1 fruit fly cellular context compared by ENCODE assay signal in genomic region chr3R:31776583-31777362, dm6.
TF ChIP-seq lines count a peak whose summit lies in the region.

Gene CG2126 (minus strand): TSS chr3R:31776652.
Gene faf (plus strand): TSS chr3R:31777020.

TF ChIP-seq in whole organism, embryonic, 481 proteins besides CTCF, POLR2A, EP300 and RAD21 (continued from another document and continues in another):
- TF ChIP-seq Doc3 (GFP tag; IDR thresholded peaks at IDR 0.05; lab: Robert Waterston, UW; ENCODE audit: partially characterized antibody): 0 out of 3 replicates have a peak, but pooled peaks have one; percentile 45
- TF ChIP-seq CG9817 (tag; optimal IDR thresholded peaks at IDR 0.05; lab: Kevin White, UChicago): peak; percentile 84
- TF ChIP-seq Dfd (GFP tag; optimal IDR thresholded peaks at IDR 0.05; lab: Kevin White, UChicago): no peak
- peak; percentile 86 for TF ChIP-seq Rfx (GFP tag; IDR thresholded peaks at IDR 0.05; lab: Robert Waterston, UW)
- peak; percentile 21 for TF ChIP-seq CG8089 (GFP tag; optimal IDR thresholded peaks at IDR 0.05; lab: Kevin White, UChicago)
- TF ChIP-seq sisA (GFP tag; IDR thresholded peaks at IDR 0.05; lab: Robert Waterston, UW): peak; percentile 64
- TF ChIP-seq CG11723 (GFP tag; optimal IDR thresholded peaks at IDR 0.05; lab: Kevin White, UChicago): peak; percentile 54
- peak; percentile 80 for TF ChIP-seq trem (tag; optimal IDR thresholded peaks at IDR 0.05; lab: Kevin White, UChicago)
- TF ChIP-seq ato (GFP tag; IDR thresholded peaks at IDR 0.05; lab: Robert Waterston, UW; ENCODE audit: partially characterized antibody): no peak
- no peak for TF ChIP-seq CG12769 (tag; optimal IDR thresholded peaks at IDR 0.05; lab: Kevin White, UChicago)
- TF ChIP-seq Dip3 (GFP tag; optimal IDR thresholded peaks at IDR 0.05; lab: Kevin White, UChicago): peak; percentile 61
- no peak for TF ChIP-seq CG4282 (GFP tag; optimal IDR thresholded peaks at IDR 0.05; lab: Kevin White, UChicago)
- peak; percentile 54 for TF ChIP-seq CG16815 (GFP tag; optimal IDR thresholded peaks at IDR 0.05; lab: Kevin White, UChicago)
- TF ChIP-seq dimm (GFP tag; IDR thresholded peaks at IDR 0.05; lab: Robert Waterston, UW): peak; percentile 49; the same call in 1 of the 2 replicates
- TF ChIP-seq seq (GFP tag; IDR thresholded peaks at IDR 0.05; lab: Robert Waterston, UW): peak; percentile 58
- TF ChIP-seq stc (GFP tag; IDR thresholded peaks at IDR 0.05; lab: Robert Waterston, UW): peak; percentile 61
- TF ChIP-seq lbe (GFP tag; optimal IDR thresholded peaks at IDR 0.05; lab: Kevin White, UChicago): peak; percentile 55
- TF ChIP-seq BEAF-32 (GFP tag; optimal IDR thresholded peaks at IDR 0.05; lab: Kevin White, UChicago): peak; percentile 62
- peak; percentile 57 for TF ChIP-seq CG18011 (GFP tag; optimal IDR thresholded peaks at IDR 0.05; lab: Kevin White, UChicago)
- peak; percentile 49 for TF ChIP-seq CG2202 (tag; optimal IDR thresholded peaks at IDR 0.05; lab: Kevin White, UChicago)
- TF ChIP-seq CG7745 (tag; optimal IDR thresholded peaks at IDR 0.05; lab: Kevin White, UChicago): no peak
- no peak for TF ChIP-seq CG3163 (GFP tag; optimal IDR thresholded peaks at IDR 0.05; lab: Kevin White, UChicago)
- TF ChIP-seq CG11504 (tag; optimal IDR thresholded peaks at IDR 0.05; lab: Kevin White, UChicago): no peak
- TF ChIP-seq grau (tag; optimal IDR thresholded peaks at IDR 0.05; lab: Kevin White, UChicago): peak; percentile 79
- TF ChIP-seq stwl (tag; optimal IDR thresholded peaks at IDR 0.05; lab: Kevin White, UChicago): peak; percentile 40
- TF ChIP-seq ash1 (GFP tag; optimal IDR thresholded peaks at IDR 0.05; lab: Kevin White, UChicago): no peak
- TF ChIP-seq CG14965 (GFP tag; optimal IDR thresholded peaks at IDR 0.05; lab: Kevin White, UChicago; ENCODE audit: borderline replicate concordance): no peak
- no peak for TF ChIP-seq Mad (GFP tag; optimal IDR thresholded peaks at IDR 0.05; lab: Kevin White, UChicago)
- TF ChIP-seq Abd-B (GFP tag; optimal IDR thresholded peaks at IDR 0.05; lab: Kevin White, UChicago): peak; percentile 81
- TF ChIP-seq knrl (GFP tag; IDR thresholded peaks at IDR 0.05; lab: Robert Waterston, UW; ENCODE audit: partially characterized antibody): peak; percentile 43; the same call in 2 of the 3 replicates
- TF ChIP-seq CG1602 (GFP tag; optimal IDR thresholded peaks at IDR 0.05; lab: Kevin White, UChicago): peak; percentile 72
- peak; percentile 46 for TF ChIP-seq CG7271 (tag; optimal IDR thresholded peaks at IDR 0.05; lab: Kevin White, UChicago)
- TF ChIP-seq CG6689 (GFP tag; IDR thresholded peaks at IDR 0.05; lab: Robert Waterston, UW): peak; percentile 82
- peak; percentile 83 for TF ChIP-seq CG7839 (tag; optimal IDR thresholded peaks at IDR 0.05; lab: Kevin White, UChicago)
- TF ChIP-seq CG7357 (GFP tag; IDR thresholded peaks at IDR 0.05; lab: Robert Waterston, UW): peak; percentile 47; the same call in 1 of the 3 replicates
- peak; percentile 72; the same call in 1 of the 3 replicates for TF ChIP-seq ase (GFP tag; IDR thresholded peaks at IDR 0.05; lab: Robert Waterston, UW)
- peak; percentile 69 for TF ChIP-seq HHEX (GFP tag; optimal IDR thresholded peaks at IDR 0.05; lab: Kevin White, UChicago)
- TF ChIP-seq chinmo (GFP tag; IDR thresholded peaks at IDR 0.05; lab: Robert Waterston, UW; ENCODE audit: partially characterized antibody): no peak
- TF ChIP-seq yki (optimal IDR thresholded peaks at IDR 0.05; lab: Kevin White, UChicago): no peak
- no peak for TF ChIP-seq Doc2 (GFP tag; IDR thresholded peaks at IDR 0.05; lab: Robert Waterston, UW)
- no peak for TF ChIP-seq da (GFP tag; optimal IDR thresholded peaks at IDR 0.05; lab: Kevin White, UChicago)
- TF ChIP-seq Bgb (GFP tag; IDR thresholded peaks at IDR 0.05; lab: Robert Waterston, UW; ENCODE audit: partially characterized antibody): peak; percentile 53
- peak; percentile 58 for TF ChIP-seq oc (tag; optimal IDR thresholded peaks at IDR 0.05; lab: Kevin White, UChicago)
- no peak for TF ChIP-seq CG11398 (GFP tag; optimal IDR thresholded peaks at IDR 0.05; lab: Kevin White, UChicago)
- no peak for TF ChIP-seq hkb (optimal IDR thresholded peaks at IDR 0.05; lab: Kevin White, UChicago)
- TF ChIP-seq hkb (GFP tag; IDR thresholded peaks at IDR 0.05; lab: Robert Waterston, UW): peak; percentile 79
- peak; percentile 74 for TF ChIP-seq mam (GFP tag; optimal IDR thresholded peaks at IDR 0.05; lab: Kevin White, UChicago)
- peak; percentile 64 for TF ChIP-seq HLH54F (GFP tag; optimal IDR thresholded peaks at IDR 0.05; lab: Kevin White, UChicago)
- TF ChIP-seq CG7372 (GFP tag; IDR thresholded peaks at IDR 0.05; lab: Robert Waterston, UW): peak; percentile 57; the same call in 1 of the 2 replicates
- TF ChIP-seq CG10366 (GFP tag; IDR thresholded peaks at IDR 0.05; lab: Robert Waterston, UW): peak; percentile 69
- peak; percentile 63 for TF ChIP-seq CG13123 (GFP tag; optimal IDR thresholded peaks at IDR 0.05; lab: Kevin White, UChicago)
- TF ChIP-seq D (optimal IDR thresholded peaks at IDR 0.05; lab: Kevin White, UChicago): no peak
- peak; percentile 48 for TF ChIP-seq D (GFP tag; optimal IDR thresholded peaks at IDR 0.05; lab: Kevin White, UChicago)
- TF ChIP-seq fru (optimal IDR thresholded peaks at IDR 0.05; lab: Kevin White, UChicago): no peak
- peak; percentile 42 for TF ChIP-seq NK7.1 (GFP tag; optimal IDR thresholded peaks at IDR 0.05; lab: Kevin White, UChicago)
- TF ChIP-seq NC2α (GFP tag; optimal IDR thresholded peaks at IDR 0.05; lab: Kevin White, UChicago): no peak
- TF ChIP-seq CG2712 (tag; optimal IDR thresholded peaks at IDR 0.05; lab: Kevin White, UChicago): peak; percentile 87
- peak; percentile 60 for TF ChIP-seq CG10147 (GFP tag; optimal IDR thresholded peaks at IDR 0.05; lab: Kevin White, UChicago)
- TF ChIP-seq CG7963 (GFP tag; IDR thresholded peaks at IDR 0.05; lab: Robert Waterston, UW; ENCODE audit: partially characterized antibody): no peak
- peak; percentile 90 for TF ChIP-seq phol (tag; optimal IDR thresholded peaks at IDR 0.05; lab: Kevin White, UChicago)
- TF ChIP-seq tup (GFP tag; optimal IDR thresholded peaks at IDR 0.05; lab: Kevin White, UChicago): no peak
- no peak for TF ChIP-seq prd (optimal IDR thresholded peaks at IDR 0.05; lab: Kevin White, UChicago)
- TF ChIP-seq prd (GFP tag; IDR thresholded peaks at IDR 0.05; lab: Robert Waterston, UW): peak; percentile 84
- TF ChIP-seq Neu2 (GFP tag; optimal IDR thresholded peaks at IDR 0.05; lab: Kevin White, UChicago; ENCODE audit: borderline replicate concordance): no peak
- no peak for TF ChIP-seq CG43689 (GFP tag; IDR thresholded peaks at IDR 0.05; lab: Robert Waterston, UW)
- TF ChIP-seq pb (GFP tag; optimal IDR thresholded peaks at IDR 0.05; lab: Kevin White, UChicago): no peak
- TF ChIP-seq CG1603 (tag; optimal IDR thresholded peaks at IDR 0.05; lab: Kevin White, UChicago): no peak
- no peak for TF ChIP-seq pfk (GFP tag; optimal IDR thresholded peaks at IDR 0.05; lab: Kevin White, UChicago)
- TF ChIP-seq chif (GFP tag; optimal IDR thresholded peaks at IDR 0.05; lab: Kevin White, UChicago): peak in 1 of 2 experiments; percentile 39
- peak; percentile 78 for TF ChIP-seq Blimp-1 (GFP tag; optimal IDR thresholded peaks at IDR 0.05; lab: Kevin White, UChicago)
- TF ChIP-seq tin (GFP tag; optimal IDR thresholded peaks at IDR 0.05; lab: Kevin White, UChicago): peak; percentile 82
- peak; percentile 53 for TF ChIP-seq zfh2 (GFP tag; optimal IDR thresholded peaks at IDR 0.05; lab: Kevin White, UChicago)
- TF ChIP-seq dysf (GFP tag; IDR thresholded peaks at IDR 0.05; lab: Robert Waterston, UW): peak; percentile 79
- TF ChIP-seq CG13775 (GFP tag; optimal IDR thresholded peaks at IDR 0.05; lab: Kevin White, UChicago): peak; percentile 79
- TF ChIP-seq repo (GFP tag; optimal IDR thresholded peaks at IDR 0.05; lab: Kevin White, UChicago): peak; percentile 17
- TF ChIP-seq CG10979 (tag; optimal IDR thresholded peaks at IDR 0.05; lab: Kevin White, UChicago): peak; percentile 72
- peak; percentile 5; the same call in 1 of the 2 replicates for TF ChIP-seq Ravus (GFP tag; IDR thresholded peaks at IDR 0.05; lab: Robert Waterston, UW)
- no peak for TF ChIP-seq eyg (GFP tag; optimal IDR thresholded peaks at IDR 0.05; lab: Kevin White, UChicago)
- peak; percentile 44 for TF ChIP-seq CG8290 (GFP tag; optimal IDR thresholded peaks at IDR 0.05; lab: Kevin White, UChicago)
- TF ChIP-seq CG8290 (tag; optimal IDR thresholded peaks at IDR 0.05; lab: Kevin White, UChicago): no peak
- peak; percentile 64 for TF ChIP-seq sob (GFP tag; IDR thresholded peaks at IDR 0.05; lab: Robert Waterston, UW)
- TF ChIP-seq BtbVII (GFP tag; optimal IDR thresholded peaks at IDR 0.05; lab: Kevin White, UChicago): peak; percentile 51
- TF ChIP-seq NFAT (GFP tag; IDR thresholded peaks at IDR 0.05; lab: Robert Waterston, UW): peak; percentile 85
- peak in 1 of 2 experiments; percentile 62 for TF ChIP-seq Eip74EF (GFP tag; optimal IDR thresholded peaks at IDR 0.05; lab: Kevin White, UChicago)
- TF ChIP-seq tna (GFP tag; IDR thresholded peaks at IDR 0.05; lab: Robert Waterston, UW; ENCODE audit: partially characterized antibody): no peak; the same call in 1 of the 2 replicates
- peak; percentile 53 for TF ChIP-seq exex (tag; optimal IDR thresholded peaks at IDR 0.05; lab: Kevin White, UChicago)
- peak; percentile 54 for TF ChIP-seq Deaf1 (tag; optimal IDR thresholded peaks at IDR 0.05; lab: Kevin White, UChicago)
- peak; percentile 90 for TF ChIP-seq CG8924 (tag; optimal IDR thresholded peaks at IDR 0.05; lab: Kevin White, UChicago)
- TF ChIP-seq CG3838 (GFP tag; optimal IDR thresholded peaks at IDR 0.05; lab: Kevin White, UChicago): no peak
- TF ChIP-seq CG34376 (GFP tag; optimal IDR thresholded peaks at IDR 0.05; lab: Kevin White, UChicago): peak; percentile 22
- peak; percentile 75 for TF ChIP-seq Fer1 (GFP tag; optimal IDR thresholded peaks at IDR 0.05; lab: Kevin White, UChicago)
- no peak for TF ChIP-seq fd64A (GFP tag; optimal IDR thresholded peaks at IDR 0.05; lab: Kevin White, UChicago)
- peak; percentile 84 for TF ChIP-seq CG30403 (GFP tag; optimal IDR thresholded peaks at IDR 0.05; lab: Kevin White, UChicago)
- peak; percentile 57 for TF ChIP-seq pzg (GFP tag; optimal IDR thresholded peaks at IDR 0.05; lab: Kevin White, UChicago)
- no peak for TF ChIP-seq Hr39 (optimal IDR thresholded peaks at IDR 0.05; lab: Kevin White, UChicago)
- no peak for TF ChIP-seq HLHmδ (GFP tag; optimal IDR thresholded peaks at IDR 0.05; lab: Kevin White, UChicago)
- peak; percentile 24 for TF ChIP-seq MESR4 (GFP tag; optimal IDR thresholded peaks at IDR 0.05; lab: Kevin White, UChicago)
- peak; percentile 38 for TF ChIP-seq Lhr (GFP tag; optimal IDR thresholded peaks at IDR 0.05; lab: Kevin White, UChicago)
- TF ChIP-seq wek (GFP tag; optimal IDR thresholded peaks at IDR 0.05; lab: Kevin White, UChicago): no peak
- no peak for TF ChIP-seq h (optimal IDR thresholded peaks at IDR 0.05; lab: Kevin White, UChicago)
- TF ChIP-seq sd (tag; optimal IDR thresholded peaks at IDR 0.05; lab: Kevin White, UChicago): no peak
- TF ChIP-seq ssp (GFP tag; IDR thresholded peaks at IDR 0.05; lab: Robert Waterston, UW): peak; percentile 61
- peak; percentile 60 for TF ChIP-seq Ets97D (GFP tag; optimal IDR thresholded peaks at IDR 0.05; lab: Kevin White, UChicago)
- no peak for TF ChIP-seq Opbp (GFP tag; IDR thresholded peaks at IDR 0.05; lab: Robert Waterston, UW; ENCODE audit: partially characterized antibody)
- peak; percentile 11 for TF ChIP-seq dm (GFP tag; optimal IDR thresholded peaks at IDR 0.05; lab: Kevin White, UChicago)
- TF ChIP-seq CG5953 (GFP tag; IDR thresholded peaks at IDR 0.05; lab: Robert Waterston, UW): 0 out of 2 replicates have a peak, but pooled peaks have one; percentile 29
- peak; percentile 65 for TF ChIP-seq CG30020 (tag; optimal IDR thresholded peaks at IDR 0.05; lab: Kevin White, UChicago)
- peak; percentile 26 for TF ChIP-seq CG4854 (GFP tag; optimal IDR thresholded peaks at IDR 0.05; lab: Kevin White, UChicago)
- peak; percentile 14 for TF ChIP-seq CG6854 (GFP tag; optimal IDR thresholded peaks at IDR 0.05; lab: Kevin White, UChicago)
- TF ChIP-seq CG1792 (GFP tag; optimal IDR thresholded peaks at IDR 0.05; lab: Kevin White, UChicago): no peak
- no peak for TF ChIP-seq grn (GFP tag; optimal IDR thresholded peaks at IDR 0.05; lab: Kevin White, UChicago)
- TF ChIP-seq vfl (GFP tag; optimal IDR thresholded peaks at IDR 0.05; lab: Kevin White, UChicago): peak; percentile 54
- peak; percentile 61 for TF ChIP-seq CG4820 (GFP tag; optimal IDR thresholded peaks at IDR 0.05; lab: Kevin White, UChicago)
- TF ChIP-seq pros (GFP tag; optimal IDR thresholded peaks at IDR 0.05; lab: Kevin White, UChicago): no peak
- TF ChIP-seq CG2199 (GFP tag; IDR thresholded peaks at IDR 0.05; lab: Robert Waterston, UW): no peak
- no peak for TF ChIP-seq Tbp (GFP tag; optimal IDR thresholded peaks at IDR 0.05; lab: Kevin White, UChicago)
- TF ChIP-seq Poxn (GFP tag; IDR thresholded peaks at IDR 0.05; lab: Robert Waterston, UW): peak; percentile 47
- peak; percentile 46; the same call in 1 of the 2 replicates for TF ChIP-seq Nf-YA (GFP tag; IDR thresholded peaks at IDR 0.05; lab: Robert Waterston, UW)
- no peak for TF ChIP-seq ftz-f1 (GFP tag; optimal IDR thresholded peaks at IDR 0.05; lab: Kevin White, UChicago)
- TF ChIP-seq CG14710 (tag; optimal IDR thresholded peaks at IDR 0.05; lab: Kevin White, UChicago): peak; percentile 86
- peak; percentile 24 for TF ChIP-seq kah (GFP tag; optimal IDR thresholded peaks at IDR 0.05; lab: Kevin White, UChicago)
- TF ChIP-seq sens (GFP tag; lab: Kevin White, UChicago): peak; percentile 83
- TF ChIP-seq CG16863 (GFP tag; optimal IDR thresholded peaks at IDR 0.05; lab: Kevin White, UChicago): peak; percentile 13
- TF ChIP-seq CG18619 (GFP tag; optimal IDR thresholded peaks at IDR 0.05; lab: Kevin White, UChicago): peak; percentile 59
- TF ChIP-seq CG5245 (GFP tag; optimal IDR thresholded peaks at IDR 0.05; lab: Kevin White, UChicago): peak; percentile 70
- peak; percentile 66 for TF ChIP-seq E2f1 (GFP tag; IDR thresholded peaks at IDR 0.05; lab: Robert Waterston, UW)
- TF ChIP-seq CG33213 (GFP tag; optimal IDR thresholded peaks at IDR 0.05; lab: Kevin White, UChicago): peak; percentile 24
- TF ChIP-seq corto (GFP tag; optimal IDR thresholded peaks at IDR 0.05; lab: Kevin White, UChicago): no peak
- TF ChIP-seq CG15514 (GFP tag; optimal IDR thresholded peaks at IDR 0.05; lab: Kevin White, UChicago): peak; percentile 99
- peak; percentile 82 for TF ChIP-seq unpg (GFP tag; optimal IDR thresholded peaks at IDR 0.05; lab: Kevin White, UChicago)
- peak; percentile 35 for TF ChIP-seq psq (GFP tag; optimal IDR thresholded peaks at IDR 0.05; lab: Kevin White, UChicago)
